Worm (Caenorhabditis elegans) whole organism, L4/young adult: Measurements from ENCODE around the gene lpin-1.

ENCODE experiments used
- W03F9.2 ChIP-seq: fragments of 150-350 bp; optimal IDR thresholded peaks from 2 replicates; lab custom pipeline; 2014; ENCODE audit warnings: missing biosample characterization, missing genetic modification characterization
- dao-5 ChIP-seq: sonication (generic microtip); optimal IDR thresholded peaks from 2 replicates; lab custom pipeline; 2016; ENCODE audit warnings: missing genotype, missing genetic modification characterization, moderate library complexity, missing compliant biosample characterization
- him-1 ChIP-seq: sonication (generic microtip); optimal IDR thresholded peaks from 2 replicates; lab custom pipeline; 2016; ENCODE audit warnings: missing genotype, missing genetic modification reagents, missing genetic modification characterization, missing compliant biosample characterization

DNA sequence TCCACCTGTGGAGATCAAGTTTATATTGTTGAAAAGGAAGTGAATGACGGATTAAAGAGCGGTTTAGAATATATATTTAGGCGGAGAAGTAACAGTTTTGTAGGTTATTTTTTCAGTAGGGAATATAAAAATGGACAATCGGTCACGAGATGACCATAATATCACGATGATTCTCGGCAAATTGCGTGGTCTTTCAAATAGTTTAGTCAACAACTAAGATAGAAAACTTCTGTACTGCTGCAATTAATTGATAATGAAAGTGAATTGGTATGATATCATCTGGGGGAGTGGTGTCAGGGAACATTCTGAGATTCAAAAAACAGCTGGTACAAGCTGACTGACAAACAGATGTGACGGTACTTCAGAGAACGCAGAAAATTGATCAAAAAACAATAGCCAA, 45.4 kb downstream of the lpin-1 start:
- no peak for TF ChIP-seq W03F9.2
- TF ChIP-seq him-1 (tag; lab: Kevin White, UChicago), result no peak
- TF ChIP-seq dao-5, result no peak
